Worm (Caenorhabditis elegans): ENCODE measurements around the gene C49C3.10.

C49C3.10 gene

DNA sequence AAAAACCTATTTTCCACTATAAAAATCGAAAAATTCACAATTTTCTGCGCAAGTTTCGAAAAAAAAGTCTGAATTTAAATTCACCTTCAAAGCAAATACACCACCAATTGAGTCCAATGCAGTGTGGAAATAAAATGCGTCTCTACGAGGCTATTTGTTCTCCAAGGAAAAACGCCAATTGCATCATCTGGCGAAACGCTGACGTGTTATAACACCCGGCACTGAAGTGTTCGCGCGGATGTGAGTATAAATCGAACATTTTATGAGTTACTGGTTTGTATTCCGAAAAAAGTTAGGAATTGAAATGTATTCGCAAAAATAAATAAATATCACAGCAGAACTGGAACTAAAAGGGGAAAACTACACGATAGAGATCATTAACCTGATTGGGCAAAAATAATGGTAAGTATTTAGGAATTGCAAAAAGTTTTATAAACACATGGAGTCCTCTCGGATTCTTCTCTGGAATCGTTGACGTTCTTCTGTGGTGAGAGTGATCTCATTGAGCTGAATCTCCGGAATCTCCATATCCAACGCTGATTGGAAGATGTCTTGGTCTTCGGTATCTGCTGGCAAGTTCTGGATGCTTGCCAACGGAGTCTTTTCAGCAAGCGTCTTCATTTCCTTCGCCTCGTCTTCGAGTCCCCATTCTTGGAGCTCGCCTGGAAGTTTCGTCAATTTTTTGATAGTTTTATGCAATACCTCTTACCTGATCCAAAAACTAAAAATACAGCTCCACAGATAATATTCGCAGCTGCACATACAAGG lies 50.7 kb downstream of the C49C3.10 start, which contains the start of gene zipt-7.1:
Gene zipt-7.1 (minus strand): TSS at position 232 of the 768 bp plus-strand sequence.
- TF ChIP-seq unc-62 (GFP tag; optimal IDR thresholded peaks at IDR 0.05) = no peak
